Fruit fly (Drosophila melanogaster) whole organism, embryonic: Measurements from ENCODE around the gene CG16854.
A peak's percentile ranks its signal among the peaks of the same experiment; 100 is the strongest.

ENCODE experiments used
- B-H1 ChIP-seq: fragments of 200-800 bp; sonication (Bioruptor generic); IDR thresholded peaks from 3 replicates; pipeline ENCODE4 v1.3.6; 2022; ENCODE audit warnings: missing biosample characterization, missing genetic modification characterization
- Blimp-1 ChIP-seq: fragments of 200-800 bp; sonication (Bioruptor generic); optimal IDR thresholded peaks from 3 replicates; lab custom pipeline; 2018; ENCODE audit warnings: missing biosample characterization, missing genetic modification characterization, mild to moderate bottlenecking, moderate library complexity, missing genetic modification reagents
- CG11093 ChIP-seq: fragments of 200-800 bp; sonication (Bioruptor generic); IDR thresholded peaks from 3 replicates; pipeline ENCODE4 v1.3.6; 2022; ENCODE audit warnings: missing biosample characterization, missing genetic modification characterization
- CG12299 ChIP-seq: fragments of 200-800 bp; sonication (Bioruptor generic); optimal IDR thresholded peaks from 2 replicates; lab custom pipeline; 2018; ENCODE audit warnings: missing biosample characterization, mild to moderate bottlenecking, missing genetic modification characterization
- CG13424 ChIP-seq: fragments of 200-800 bp; sonication (Bioruptor generic); optimal IDR thresholded peaks from 2 replicates; lab custom pipeline; 2019; ENCODE audit warnings: missing biosample characterization, mild to moderate bottlenecking, missing genetic modification characterization, moderate library complexity
- CG15073 ChIP-seq: fragments of 200-800 bp; sonication (Bioruptor generic); optimal IDR thresholded peaks from 2 replicates; lab custom pipeline; 2016; ENCODE audit warnings: missing biosample characterization, missing genetic modification characterization
- CG16813 ChIP-seq: fragments of 200-800 bp; sonication (Bioruptor generic); IDR thresholded peaks from 3 replicates; pipeline ENCODE4 v1.3.6; 2022; ENCODE audit warnings: missing biosample characterization, missing genetic modification characterization; ENCODE audit not compliant: partially characterized antibody
- CG1792 ChIP-seq: fragments of 200-800 bp; sonication (Bioruptor generic); optimal IDR thresholded peaks from 2 replicates; lab custom pipeline; 2016; ENCODE audit warnings: missing biosample characterization, missing genetic modification characterization
- CG2116 ChIP-seq: fragments of 200-800 bp; sonication (Bioruptor generic); optimal IDR thresholded peaks from 3 replicates; lab custom pipeline; 2018; ENCODE audit warnings: missing biosample characterization, mild to moderate bottlenecking, missing genetic modification characterization
- CG2129 ChIP-seq: fragments of 200-800 bp; sonication (Bioruptor generic); IDR thresholded peaks from 2 replicates; pipeline ENCODE4 v1.3.6; 2022; ENCODE audit warnings: missing biosample characterization, missing genetic modification characterization; ENCODE audit not compliant: partially characterized antibody
- CG2889 ChIP-seq: fragments of 200-800 bp; sonication (Bioruptor generic); IDR thresholded peaks from 3 replicates; pipeline ENCODE4 v1.3.6; 2022; ENCODE audit warnings: missing biosample characterization, missing genetic modification characterization
- CG30403 ChIP-seq: fragments of 200-800 bp; sonication (Bioruptor generic); optimal IDR thresholded peaks from 3 replicates; lab custom pipeline; 2016; ENCODE audit warnings: missing biosample characterization, missing genetic modification characterization
- CG30431 ChIP-seq: fragments of 200-800 bp; sonication (Bioruptor generic); optimal IDR thresholded peaks from 2 replicates; lab custom pipeline; 2017; ENCODE audit warnings: missing biosample characterization, missing genetic modification characterization
- CG32532 ChIP-seq: fragments of 200-800 bp; sonication (Bioruptor generic); IDR thresholded peaks from 2 replicates; pipeline ENCODE4 v1.3.6; 2022; ENCODE audit warnings: missing biosample characterization, missing genetic modification characterization
- CG34376 ChIP-seq: fragments of 200-800 bp; sonication (Bioruptor generic); optimal IDR thresholded peaks from 2 replicates; lab custom pipeline; 2018; ENCODE audit warnings: missing biosample characterization, mild to moderate bottlenecking, missing genetic modification characterization
- CG3847 ChIP-seq: fragments of 200-800 bp; sonication (Bioruptor generic); IDR thresholded peaks from 2 replicates; pipeline ENCODE4 v1.3.6; 2022; ENCODE audit warnings: missing biosample characterization, missing genetic modification characterization
- CG4404 ChIP-seq: fragments of 200-800 bp; sonication (Bioruptor generic); IDR thresholded peaks from 2 replicates; pipeline ENCODE4 v1.3.6; 2022; ENCODE audit warnings: missing biosample characterization, missing genetic modification characterization
- CG4424 ChIP-seq: fragments of 200-800 bp; sonication (Bioruptor generic); optimal IDR thresholded peaks from 3 replicates; lab custom pipeline; 2016; ENCODE audit warnings: missing biosample characterization, missing genetic modification characterization
- CG4707 ChIP-seq: fragments of 200-800 bp; sonication (Bioruptor generic); optimal IDR thresholded peaks from 2 replicates; lab custom pipeline; 2018; ENCODE audit warnings: missing biosample characterization, mild to moderate bottlenecking, missing genetic modification characterization, moderate library complexity
- CG7357 ChIP-seq: fragments of 200-800 bp; sonication (Bioruptor generic); IDR thresholded peaks from 3 replicates; pipeline ENCODE4 v1.3.6; 2022; ENCODE audit warnings: missing biosample characterization, missing genetic modification characterization
- CG9609 ChIP-seq: fragments of 200-800 bp; sonication (Bioruptor generic); optimal IDR thresholded peaks from 3 replicates; lab custom pipeline; 2016; ENCODE audit warnings: missing biosample characterization, missing genetic modification characterization
- Chrac-16 ChIP-seq: fragments of 200-800 bp; sonication (Bioruptor generic); optimal IDR thresholded peaks from 3 replicates; lab custom pipeline; 2016; ENCODE audit warnings: missing biosample characterization, missing genetic modification characterization
- Dbx ChIP-seq: fragments of 200-800 bp; sonication (Bioruptor generic); IDR thresholded peaks from 3 replicates; pipeline ENCODE4 v1.3.6; 2022; ENCODE audit warnings: missing biosample characterization, missing genetic modification characterization
- Doc2 ChIP-seq: fragments of 200-800 bp; sonication (Bioruptor generic); IDR thresholded peaks from 2 replicates; pipeline ENCODE4 v1.3.6; 2022; ENCODE audit warnings: missing biosample characterization, missing genetic modification characterization
- HLHmδ ChIP-seq: fragments of 200-800 bp; sonication (Bioruptor generic); optimal IDR thresholded peaks from 2 replicates; lab custom pipeline; 2018; ENCODE audit warnings: missing biosample characterization, mild to moderate bottlenecking, missing genetic modification characterization, moderate library complexity
- HmgZ ChIP-seq: fragments of 200-800 bp; sonication (Bioruptor generic); optimal IDR thresholded peaks from 2 replicates; lab custom pipeline; 2018; ENCODE audit warnings: missing biosample characterization, mild to moderate bottlenecking, missing genetic modification characterization
- Hr78 ChIP-seq, 2 experiments: fragments of 200-800 bp in 1 of 2; fragments of >200 bp in 1 of 2; sonication (Bioruptor generic) in 1 of 2; optimal IDR thresholded peaks; 2 replicates each; lab custom pipeline; 2017 to 2019; ENCODE audit warnings: missing biosample characterization in 2 of 2, missing genetic modification characterization in 2 of 2, mild to moderate bottlenecking in 1 of 2, moderate library complexity in 1 of 2
- MBD-R2 ChIP-seq: fragments of 200-800 bp; sonication (Bioruptor generic); IDR thresholded peaks from 2 replicates; pipeline ENCODE4 v1.3.6; 2022; ENCODE audit warnings: missing biosample characterization, missing genetic modification characterization
- Max ChIP-seq: fragments of 200-800 bp; sonication (Bioruptor generic); optimal IDR thresholded peaks from 2 replicates; lab custom pipeline; 2016; ENCODE audit warnings: missing biosample characterization, mild to moderate bottlenecking, missing genetic modification characterization
- Meics ChIP-seq: fragments of 200-800 bp; sonication (Bioruptor generic); optimal IDR thresholded peaks from 2 replicates; lab custom pipeline; 2017; ENCODE audit warnings: missing biosample characterization, mild to moderate bottlenecking, missing genetic modification characterization
- Mes4 ChIP-seq: fragments of 200-800 bp; sonication (Bioruptor generic); optimal IDR thresholded peaks from 2 replicates; lab custom pipeline; 2016; ENCODE audit warnings: missing biosample characterization, missing genetic modification characterization
- Sox102F ChIP-seq: fragments of 200-800 bp; sonication (Bioruptor generic); optimal IDR thresholded peaks from 2 replicates; lab custom pipeline; 2018; ENCODE audit warnings: missing biosample characterization, mild to moderate bottlenecking, missing genetic modification characterization, moderate library complexity
- Tbp ChIP-seq: fragments of >200 bp; optimal IDR thresholded peaks from 2 replicates; lab custom pipeline; 2018; ENCODE audit warnings: missing biosample characterization, missing genetic modification characterization
- Usf ChIP-seq: fragments of 200-800 bp; sonication (Bioruptor generic); optimal IDR thresholded peaks from 2 replicates; lab custom pipeline; 2017; ENCODE audit warnings: missing genotype, missing biosample characterization, missing genetic modification characterization
- Xrp1 ChIP-seq: fragments of 200-800 bp; sonication (Bioruptor generic); IDR thresholded peaks from 2 replicates; pipeline ENCODE4 v1.3.6; 2022; ENCODE audit warnings: missing biosample characterization, missing genetic modification characterization
- aop ChIP-seq: fragments of 200-800 bp; sonication (Bioruptor generic); IDR thresholded peaks from 2 replicates; pipeline ENCODE4 v1.3.6; 2022; ENCODE audit warnings: missing biosample characterization, missing genetic modification characterization
- bigmax ChIP-seq: fragments of 200-800 bp; sonication (Bioruptor generic); optimal IDR thresholded peaks from 2 replicates; lab custom pipeline; 2018; ENCODE audit warnings: missing biosample characterization, mild to moderate bottlenecking, missing genetic modification characterization
- crc ChIP-seq: fragments of 200-800 bp; sonication (Bioruptor generic); optimal IDR thresholded peaks from 2 replicates; lab custom pipeline; 2016; ENCODE audit warnings: missing biosample characterization, missing genetic modification characterization
- crp ChIP-seq, 2 experiments: fragments of 200-800 bp; sonication (Bioruptor generic); optimal IDR thresholded peaks; 2 replicates in 1 of 2; 3 replicates in 1 of 2; lab custom pipeline; 2017; ENCODE audit warnings: missing biosample characterization in 2 of 2, missing genetic modification characterization in 2 of 2, mild to moderate bottlenecking in 1 of 2, moderate library complexity in 1 of 2
- gcm ChIP-seq: fragments of 200-800 bp; sonication (Bioruptor generic); optimal IDR thresholded peaks from 2 replicates; lab custom pipeline; 2019; ENCODE audit warnings: missing biosample characterization, mild to moderate bottlenecking, missing genetic modification characterization, moderate library complexity
- gcm2 ChIP-seq: fragments of 200-800 bp; sonication (Bioruptor generic); optimal IDR thresholded peaks from 2 replicates; lab custom pipeline; 2016; ENCODE audit warnings: missing biosample characterization, missing genetic modification characterization
- gro ChIP-seq: fragments of 200-800 bp; sonication (Bioruptor generic); optimal IDR thresholded peaks from 2 replicates; lab custom pipeline; 2016; ENCODE audit warnings: missing biosample characterization, missing genetic modification characterization
- jigr1 ChIP-seq: fragments of 200-800 bp; sonication (Bioruptor generic); IDR thresholded peaks from 3 replicates; pipeline ENCODE4 v1.3.6; 2022; ENCODE audit warnings: missing biosample characterization, missing genetic modification characterization
- jing ChIP-seq: fragments of 200-800 bp; sonication (Bioruptor generic); optimal IDR thresholded peaks from 2 replicates; lab custom pipeline; 2018; ENCODE audit warnings: missing biosample characterization, mild to moderate bottlenecking, missing genetic modification characterization
- lbe ChIP-seq: fragments of 200-800 bp; sonication (Bioruptor generic); optimal IDR thresholded peaks from 2 replicates; lab custom pipeline; 2016; ENCODE audit warnings: missing biosample characterization, mild to moderate bottlenecking, missing genetic modification characterization
- pum ChIP-seq: fragments of 200-800 bp; sonication (Bioruptor generic); optimal IDR thresholded peaks from 2 replicates; lab custom pipeline; 2016; ENCODE audit warnings: missing biosample characterization, missing genetic modification characterization
- scrt ChIP-seq: fragments of 200-800 bp; sonication (Bioruptor generic); optimal IDR thresholded peaks from 2 replicates; lab custom pipeline; 2018; ENCODE audit warnings: missing biosample characterization, mild to moderate bottlenecking, missing genetic modification characterization, moderate library complexity
- sqz ChIP-seq: fragments of 200-800 bp; sonication (Bioruptor generic); optimal IDR thresholded peaks from 3 replicates; lab custom pipeline; 2018; ENCODE audit warnings: missing biosample characterization, mild to moderate bottlenecking, missing genetic modification characterization
- toy ChIP-seq: fragments of 200-800 bp; sonication (Bioruptor generic); IDR thresholded peaks from 2 replicates; pipeline ENCODE4 v1.3.6; 2022; ENCODE audit warnings: missing biosample characterization, missing genetic modification characterization
- unc-4 ChIP-seq: fragments of 200-800 bp; sonication (Bioruptor generic); IDR thresholded peaks from 2 replicates; pipeline ENCODE4 v1.3.6; 2022; ENCODE audit warnings: missing biosample characterization, missing genetic modification characterization; ENCODE audit not compliant: partially characterized antibody

The CG16854 gene

DNA sequence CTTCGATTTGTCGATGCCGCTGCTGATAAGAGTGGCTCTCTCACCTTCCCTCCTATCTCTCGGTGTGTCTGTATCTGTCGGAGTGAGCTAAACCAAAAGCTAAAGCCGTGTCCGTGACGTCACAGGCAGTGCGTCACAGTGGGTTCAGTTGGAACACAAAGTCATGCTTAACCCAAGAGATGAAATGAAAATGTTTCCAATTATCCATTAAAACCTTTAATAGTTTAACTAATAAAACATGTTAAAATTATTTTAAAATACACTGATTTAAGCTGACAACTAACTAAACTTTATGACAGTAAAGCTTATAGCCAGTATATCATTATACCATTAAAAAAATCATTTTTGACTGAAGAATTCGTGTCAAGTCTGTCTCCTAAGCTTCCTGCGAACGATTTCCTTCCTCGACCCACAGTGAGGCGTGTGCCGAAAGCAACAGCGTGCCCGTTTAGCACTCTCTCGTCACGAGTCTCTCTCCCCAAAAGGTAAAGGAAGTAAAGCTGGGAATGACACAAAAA lies 26.5 kb downstream of the CG16854 start, which contains the start of gene Idua (continued):
- TF ChIP-seq CG13424 (peak; percentile 85), Hr78 (GFP tag; optimal IDR thresholded peaks at IDR 0.05; lab: Kevin White, UChicago) (no peak), lbe (no peak), MBD-R2 (GFP tag; lab: Robert Waterston, UW) (0 out of 2 replicates have a peak, but pooled peaks have one; percentile 6), Meics (GFP tag; lab: Kevin White, UChicago) (peak; percentile 93), CG30403 (GFP tag; lab: Kevin White, UChicago) (peak; percentile 77), CG15073 (no peak), crp (GFP tag; optimal IDR thresholded peaks at IDR 0.05; lab: Kevin White, UChicago) (peak in 1 of 2 experiments; percentile 8), CG30431 (GFP tag; lab: Kevin White, UChicago) (no peak), CG12299 (peak; percentile 68), jing (GFP tag; lab: Kevin White, UChicago) (no peak), CG4404 (0 out of 2 replicates have a peak, but pooled peaks have one; percentile 24), CG34376 (GFP tag; lab: Kevin White, UChicago) (peak; percentile 75), toy (GFP tag; lab: Robert Waterston, UW) (no peak), CG16813 (no peak), CG2889 (0 out of 3 replicates have a peak, but pooled peaks have one; percentile 29), gcm2 (GFP tag; lab: Kevin White, UChicago) (no peak), CG32532 (GFP tag; lab: Robert Waterston, UW) (peak; percentile 79), Usf (GFP tag; lab: Kevin White, UChicago) (no peak), CG1792 (GFP tag; lab: Kevin White, UChicago) (no peak), crc (GFP tag; lab: Kevin White, UChicago) (no peak), Tbp (GFP tag; lab: Kevin White, UChicago) (no peak), HLHmδ (no peak), CG7357 (GFP tag; lab: Robert Waterston, UW) (peak; percentile 60; the same call in 1 of the 3 replicates), CG2116 (peak; percentile 22), bigmax (GFP tag; lab: Kevin White, UChicago) (no peak), Dbx (GFP tag; lab: Robert Waterston, UW) (peak; percentile 37; the same call in 1 of the 3 replicates), CG3847 (peak; percentile 53), Chrac-16 (peak; percentile 39), jigr1 (0 out of 3 replicates have a peak, but pooled peaks have one; percentile 32), CG4707 (GFP tag; lab: Kevin White, UChicago) (peak; percentile 57), HmgZ (tag; lab: Kevin White, UChicago) (peak; percentile 58), CG11093 (peak; percentile 69; the same call in 2 of the 3 replicates), Doc2 (GFP tag; lab: Robert Waterston, UW) (no peak), gcm (GFP tag; lab: Kevin White, UChicago) (no peak), B-H1 (peak; percentile 16; the same call in 1 of the 3 replicates), Xrp1 (GFP tag; lab: Robert Waterston, UW) (peak; percentile 79), aop (GFP tag; lab: Robert Waterston, UW) (no peak), sqz (GFP tag; lab: Kevin White, UChicago) (no peak), scrt (peak; percentile 98), Max (GFP tag; lab: Kevin White, UChicago) (peak; percentile 58), Mes4 (GFP tag; lab: Kevin White, UChicago) (no peak), pum (no peak), CG2129 (GFP tag; lab: Robert Waterston, UW) (no peak), Sox102F (GFP tag; lab: Kevin White, UChicago) (no peak), Blimp-1 (GFP tag; lab: Kevin White, UChicago) (no peak), CG4424 (peak; percentile 68), gro (GFP tag; lab: Kevin White, UChicago) (no peak), unc-4 (GFP tag; lab: Robert Waterston, UW) (no peak), CG9609 (GFP tag; lab: Kevin White, UChicago) (no peak)
